Worm (Caenorhabditis elegans) whole organism, L4 larva: Measurements from ENCODE around the gene pik-1.
"Not testable (repeated sequence)": the region's sequence is repeated elsewhere in the genome, so short reads cannot be mapped to it uniquely, and the experiment has no call there.

Experiments
- ama-1 ChIP-seq: fragments of 150-350 bp; optimal IDR thresholded peaks from 2 replicates; lab custom pipeline; 2014; ENCODE audit warnings: inconsistent platforms, mixed read lengths
- ceh-28 ChIP-seq: fragments of 150-350 bp; optimal IDR thresholded peaks from 2 replicates; lab custom pipeline; 2014; ENCODE audit warnings: missing biosample characterization, missing genetic modification reagents, missing genetic modification characterization
- hmg-1.1 ChIP-seq: fragments of 200-800 bp; sonication (Bioruptor generic); IDR thresholded peaks from 2 replicates; pipeline ENCODE4 v1.3.6; 2022; ENCODE audit warnings: missing genetic modification reagents, missing genetic modification characterization, missing compliant biosample characterization
- snpc-4 ChIP-seq: fragments of 150-350 bp; optimal IDR thresholded peaks from 2 replicates; lab custom pipeline; 2014; ENCODE audit warnings: missing biosample characterization, missing genetic modification characterization
- unc-62 ChIP-seq, 3 experiments: fragments of 150-350 bp in 1 of 3; sonication (generic microtip); optimal IDR thresholded peaks in 2 of 3; peaks in 1 of 3; 1 replicate in 1 of 3; 2 replicates in 2 of 3; lab custom pipeline; 2014 to 2017; ENCODE audit warnings: missing biosample characterization in 3 of 3, missing genetic modification characterization in 3 of 3, missing genetic modification reagents in 3 of 3, missing genotype in 1 of 3
- zag-1 ChIP-seq: fragments of 150-350 bp; optimal IDR thresholded peaks from 2 replicates; lab custom pipeline; 2014; ENCODE audit warnings: missing biosample characterization, missing genetic modification characterization

ce11 chrIV:13463889-13464288 is 48.0 kb downstream of the pik-1 start:
- not testable (repeated sequence) for TF ChIP-seq hmg-1.1 (GFP tag; lab: Robert Waterston, UW); zag-1 (tag; lab: Kevin White, UChicago); snpc-4 (tag; lab: Kevin White, UChicago); unc-62 (GFP tag; optimal IDR thresholded peaks at IDR 0.05 in 1 of 2; lab: Kevin White, UChicago); unc-62 (tag; optimal IDR thresholded peaks at IDR 0.05; lab: Kevin White, UChicago); ceh-28 (tag; lab: Kevin White, UChicago); ama-1 (lab: Kevin White, UChicago)
